Worm (Caenorhabditis elegans): Measurements from ENCODE around the gene pzf-1.

ce11 chrV:15965114-15965513 lies 36.9 kb upstream of the pzf-1 start, which contains the start of gene sri-2:
- TF ChIP-seq ama-1 (optimal IDR thresholded peaks at IDR 0.05) (no peak), fkh-10 (GFP tag; optimal IDR thresholded peaks at IDR 0.05) (no peak), hlh-8 (tag; optimal IDR thresholded peaks at IDR 0.05) (no peak), sox-4 (tag; optimal IDR thresholded peaks at IDR 0.05) (no peak), hlh-15 (tag; optimal IDR thresholded peaks at IDR 0.05) (no peak), tbx-2 (tag; optimal IDR thresholded peaks at IDR 0.05) (no peak), eyg-1 (tag; optimal IDR thresholded peaks at IDR 0.05) (no peak), ceh-9 (tag; optimal IDR thresholded peaks at IDR 0.05) (no peak), madf-2 (tag; optimal IDR thresholded peaks at IDR 0.05) (no peak), pat-9 (tag; optimal IDR thresholded peaks at IDR 0.05) (no peak)

Measured in whole organism, late embryonic.